Worm (Caenorhabditis elegans): ENCODE results near the gene srw-85.

Gene srw-85

ce11 chrV:19436307-19436706 lies 5.4 kb upstream of the srw-85 start, which contains the start of gene C25F9.14:
C25F9.14 (plus strand) TSS chrV:19436484.
- TF ChIP-seq scrt-1 (GFP tag; IDR thresholded peaks at IDR 0.05) (no peak), ceh-36 (tag; optimal IDR thresholded peaks at IDR 0.05) (no peak), tra-4 (tag; optimal IDR thresholded peaks at IDR 0.05) (no peak), pes-1 (GFP tag; IDR thresholded peaks at IDR 0.05) (no peak), hmg-4 (GFP tag; optimal IDR thresholded peaks at IDR 0.05) (no peak), B0310.2 (tag; optimal IDR thresholded peaks at IDR 0.05) (no peak), tbx-37 (GFP tag; conservative IDR thresholded peaks at IDR 0.05) (no peak), flt-1 (GFP tag; IDR thresholded peaks at IDR 0.05) (no peak), ets-7 (tag; optimal IDR thresholded peaks at IDR 0.05) (no peak), hnd-1 (tag; optimal IDR thresholded peaks at IDR 0.05) (no peak), F13C5.2 (tag; optimal IDR thresholded peaks at IDR 0.05) (no peak), ceh-13 (GFP tag; optimal IDR thresholded peaks at IDR 0.05) (no peak), hmbx-1 (tag; optimal IDR thresholded peaks at IDR 0.05) (no peak), sea-1 (GFP tag; conservative IDR thresholded peaks at IDR 0.05) (no peak), tbx-11 (GFP tag; IDR thresholded peaks at IDR 0.05) (no peak), aly-1 (tag; optimal IDR thresholded peaks at IDR 0.05) (no peak), ama-1 (optimal IDR thresholded peaks at IDR 0.05) (no peak)

ce11 chrV:19433806-19434437 lies 3.0 kb upstream of the srw-85 start, which contains the start of gene C25F9.16:
C25F9.16 (plus strand) TSS chrV:19434387.
- no peak for TF ChIP-seq ceh-13 (GFP tag; optimal IDR thresholded peaks at IDR 0.05)
- TF ChIP-seq ama-1 (optimal IDR thresholded peaks at IDR 0.05), result no peak
- no peak for TF ChIP-seq hmg-4 (GFP tag; optimal IDR thresholded peaks at IDR 0.05)
- no peak for TF ChIP-seq hmbx-1 (tag; optimal IDR thresholded peaks at IDR 0.05)
- TF ChIP-seq sea-1 (GFP tag; conservative IDR thresholded peaks at IDR 0.05), result no peak
- TF ChIP-seq F13C5.2 (tag; optimal IDR thresholded peaks at IDR 0.05), result no peak
- no peak for TF ChIP-seq flt-1 (GFP tag; IDR thresholded peaks at IDR 0.05)
- no peak for TF ChIP-seq ceh-36 (tag; optimal IDR thresholded peaks at IDR 0.05)
- no peak for TF ChIP-seq hnd-1 (tag; optimal IDR thresholded peaks at IDR 0.05)
- no peak for TF ChIP-seq pes-1 (GFP tag; IDR thresholded peaks at IDR 0.05)
- no peak for TF ChIP-seq tbx-37 (GFP tag; conservative IDR thresholded peaks at IDR 0.05)
- TF ChIP-seq scrt-1 (GFP tag; IDR thresholded peaks at IDR 0.05), result no peak
- no peak for TF ChIP-seq B0310.2 (tag; optimal IDR thresholded peaks at IDR 0.05)
- TF ChIP-seq aly-1 (tag; optimal IDR thresholded peaks at IDR 0.05), result no peak
- no peak for TF ChIP-seq tbx-11 (GFP tag; IDR thresholded peaks at IDR 0.05)
- no peak for TF ChIP-seq ets-7 (tag; optimal IDR thresholded peaks at IDR 0.05)
- no peak for TF ChIP-seq tra-4 (tag; optimal IDR thresholded peaks at IDR 0.05)

ce11 chrV:19432972-19433371 lies 2.0 kb upstream of the srw-85 start, which contains the start of gene C25F9.11:
C25F9.11 (minus strand) TSS chrV:19433072.
- TF ChIP-seq tbx-37 (GFP tag; conservative IDR thresholded peaks at IDR 0.05) (no peak), tbx-11 (GFP tag; IDR thresholded peaks at IDR 0.05) (no peak), hnd-1 (tag; optimal IDR thresholded peaks at IDR 0.05) (no peak), ceh-13 (GFP tag; optimal IDR thresholded peaks at IDR 0.05) (no peak), scrt-1 (GFP tag; IDR thresholded peaks at IDR 0.05) (no peak), hmbx-1 (tag; optimal IDR thresholded peaks at IDR 0.05) (no peak), B0310.2 (tag; optimal IDR thresholded peaks at IDR 0.05) (no peak), ama-1 (optimal IDR thresholded peaks at IDR 0.05) (no peak), F13C5.2 (tag; optimal IDR thresholded peaks at IDR 0.05) (no peak), aly-1 (tag; optimal IDR thresholded peaks at IDR 0.05) (no peak), sea-1 (GFP tag; conservative IDR thresholded peaks at IDR 0.05) (no peak), pes-1 (GFP tag; IDR thresholded peaks at IDR 0.05) (no peak)

- TF ChIP-seq hmg-4 (GFP tag; optimal IDR thresholded peaks at IDR 0.05) (no peak), hnd-1 (tag; optimal IDR thresholded peaks at IDR 0.05) (no peak), hmbx-1 (tag; optimal IDR thresholded peaks at IDR 0.05) (no peak)
Observed at ce11 chrV:19432030-19432429, 1.1 kb upstream of the srw-85 start.

ce11 chrV:19430351-19430913 lies 504 bp downstream of the srw-85 start:
- TF ChIP-seq hmg-4 (GFP tag; optimal IDR thresholded peaks at IDR 0.05) (peak; percentile 26), aly-1 (tag; optimal IDR thresholded peaks at IDR 0.05) (no peak), ceh-36 (tag; optimal IDR thresholded peaks at IDR 0.05) (peak; percentile 50)

ce11 chrV:19429605-19430004 lies 1.3 kb downstream of the srw-85 start:
- no peak for TF ChIP-seq hmbx-1 (tag; optimal IDR thresholded peaks at IDR 0.05)
- TF ChIP-seq B0310.2 (tag; optimal IDR thresholded peaks at IDR 0.05), result no peak
- TF ChIP-seq flt-1 (GFP tag; IDR thresholded peaks at IDR 0.05), result no peak

ce11 chrV:19428936-19429335 lies 2.0 kb downstream of the srw-85 start:
- TF ChIP-seq ceh-36 (tag; optimal IDR thresholded peaks at IDR 0.05), result no peak
- no peak for TF ChIP-seq scrt-1 (GFP tag; IDR thresholded peaks at IDR 0.05)
- TF ChIP-seq flt-1 (GFP tag; IDR thresholded peaks at IDR 0.05), result no peak
- TF ChIP-seq sea-1 (GFP tag; conservative IDR thresholded peaks at IDR 0.05), result no peak

- no peak for TF ChIP-seq tra-4 (tag; optimal IDR thresholded peaks at IDR 0.05)
- TF ChIP-seq tbx-11 (GFP tag; IDR thresholded peaks at IDR 0.05), result no peak
- TF ChIP-seq scrt-1 (GFP tag; IDR thresholded peaks at IDR 0.05), result no peak
- no peak for TF ChIP-seq F13C5.2 (tag; optimal IDR thresholded peaks at IDR 0.05)
- no peak for TF ChIP-seq hnd-1 (tag; optimal IDR thresholded peaks at IDR 0.05)
- TF ChIP-seq ama-1 (optimal IDR thresholded peaks at IDR 0.05), result no peak
- no peak for TF ChIP-seq ceh-13 (GFP tag; optimal IDR thresholded peaks at IDR 0.05)
- no peak for TF ChIP-seq B0310.2 (tag; optimal IDR thresholded peaks at IDR 0.05)
- TF ChIP-seq pes-1 (GFP tag; IDR thresholded peaks at IDR 0.05), result no peak
- no peak for TF ChIP-seq flt-1 (GFP tag; IDR thresholded peaks at IDR 0.05)
- no peak for TF ChIP-seq hmbx-1 (tag; optimal IDR thresholded peaks at IDR 0.05)
- no peak for TF ChIP-seq tbx-37 (GFP tag; conservative IDR thresholded peaks at IDR 0.05)
- no peak for TF ChIP-seq aly-1 (tag; optimal IDR thresholded peaks at IDR 0.05)
- TF ChIP-seq sea-1 (GFP tag; conservative IDR thresholded peaks at IDR 0.05), result no peak
- no peak for TF ChIP-seq ets-7 (tag; optimal IDR thresholded peaks at IDR 0.05)
- no peak for TF ChIP-seq hmg-4 (GFP tag; optimal IDR thresholded peaks at IDR 0.05)
- no peak for TF ChIP-seq ceh-36 (tag; optimal IDR thresholded peaks at IDR 0.05)
Observed at ce11 chrV:19428097-19428496, 2.8 kb downstream of the srw-85 start.
